Worm (Caenorhabditis elegans) whole organism, L2 larva: ENCODE measurements around the gene glt-5.

Source experiments
- Y55F3AM.14 ChIP-seq: fragments of 200-800 bp; sonication (Bioruptor generic); optimal IDR thresholded peaks from 2 replicates; lab custom pipeline; 2018; ENCODE audit warnings: mild to moderate bottlenecking, missing genetic modification characterization, missing compliant biosample characterization
- aly-2 ChIP-seq: fragments of 150-350 bp; optimal IDR thresholded peaks from 2 replicates; lab custom pipeline; 2014; ENCODE audit warnings: missing biosample characterization, missing genetic modification characterization
- ama-1 ChIP-seq: fragments of 150-350 bp; optimal IDR thresholded peaks from 2 replicates; lab custom pipeline; 2018; ENCODE audit warnings: inconsistent platforms
- blmp-1 ChIP-seq: sonication (generic microtip); optimal IDR thresholded peaks from 2 replicates; lab custom pipeline; 2017; ENCODE audit warnings: missing genetic modification characterization, mild to moderate bottlenecking, missing compliant biosample characterization, antibody characterized with exemption, moderate library complexity; ENCODE audit not compliant: insufficient read depth
- nhr-237 ChIP-seq: fragments of 150-350 bp; optimal IDR thresholded peaks from 2 replicates; lab custom pipeline; 2014; ENCODE audit warnings: missing biosample characterization, missing genetic modification characterization
- skn-1 ChIP-seq: sonication (generic microtip); optimal IDR thresholded peaks from 2 replicates; lab custom pipeline; 2017; ENCODE audit warnings: missing biosample characterization, missing genetic modification characterization
- unc-39 ChIP-seq: fragments of 150-350 bp; optimal IDR thresholded peaks from 2 replicates; lab custom pipeline; 2014; ENCODE audit warnings: missing biosample characterization, missing genetic modification characterization
- unc-62 ChIP-seq: fragments of 150-350 bp; optimal IDR thresholded peaks from 2 replicates; lab custom pipeline; 2014; ENCODE audit warnings: missing biosample characterization, missing genetic modification reagents, missing genetic modification characterization
- ztf-11 ChIP-seq: sonication (generic microtip); optimal IDR thresholded peaks from 2 replicates; lab custom pipeline; 2017; ENCODE audit warnings: missing biosample characterization, missing genetic modification characterization

DNA sequence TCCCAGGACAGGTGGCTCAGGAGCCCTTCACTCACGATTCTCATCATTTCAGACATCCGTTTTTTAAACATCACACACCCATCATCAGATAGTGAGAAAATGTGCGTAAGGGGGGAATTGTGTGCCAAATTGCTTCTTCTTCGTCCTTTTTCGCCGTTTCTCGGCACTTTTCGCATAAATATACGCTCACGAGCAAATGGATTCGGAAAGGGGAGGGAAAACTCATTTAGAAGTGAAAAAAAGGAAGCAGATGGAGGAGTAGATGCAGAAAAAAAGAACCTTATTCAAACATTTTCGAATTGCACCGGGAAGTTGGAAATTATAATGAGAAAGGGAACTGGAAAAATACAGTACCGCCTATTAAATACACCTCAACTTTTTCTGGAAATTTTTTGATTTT, 26.6 kb downstream of the glt-5 start:
- TF ChIP-seq Y55F3AM.14 (GFP tag; lab: Kevin White, UChicago) (no peak), ama-1 (lab: Kevin White, UChicago) (no peak), unc-62 (no peak), ztf-11 (no peak), nhr-237 (tag; lab: Kevin White, UChicago) (no peak), blmp-1 (no peak), aly-2 (tag; lab: Kevin White, UChicago) (no peak), unc-39 (tag; lab: Kevin White, UChicago) (no peak), skn-1 (tag; lab: Kevin White, UChicago) (no peak)
